Worm (Caenorhabditis elegans): ENCODE measurements around the gene col-162.

Gene col-162

ce11 chrV:13423608-13424007 is 18.2 kb upstream of the col-162 start, which contains the start of gene srv-10:
TSS of gene srv-10 (plus strand) at chrV:13423908.
- TF ChIP-seq ztf-11 (tag; optimal IDR thresholded peaks at IDR 0.05) (no peak), nhr-77 (tag; optimal IDR thresholded peaks at IDR 0.05) (no peak), egl-5 (tag; optimal IDR thresholded peaks at IDR 0.05) (no peak), ztf-4 (tag; optimal IDR thresholded peaks at IDR 0.05) (no peak), nhr-11 (tag; optimal IDR thresholded peaks at IDR 0.05) (no peak), mml-1 (tag; optimal IDR thresholded peaks at IDR 0.05) (no peak), nhr-28 (tag; optimal IDR thresholded peaks at IDR 0.05) (no peak)

DNA sequence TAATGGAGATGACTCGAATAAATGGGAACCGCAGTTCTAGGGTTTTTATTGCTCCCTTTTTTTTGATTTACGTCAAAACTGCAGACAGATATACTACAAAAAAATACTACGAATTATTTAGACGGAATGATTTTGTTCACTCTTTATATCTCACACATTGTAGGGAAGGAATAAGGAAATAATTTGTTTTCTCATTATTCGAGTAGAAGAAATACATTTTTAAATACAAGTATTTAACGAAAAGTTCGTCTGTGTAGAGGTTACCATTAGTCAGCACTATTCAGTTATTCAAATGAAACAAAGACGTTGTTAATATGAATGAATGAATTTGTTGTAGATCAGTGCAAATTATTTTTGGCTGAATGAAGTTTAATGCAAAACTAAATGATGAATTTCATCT is 15.0 kb upstream of the col-162 start, which contains the start of gene srd-18:
srd-18 (minus strand) TSS at position 101 of the 400 bp plus-strand sequence.
- TF ChIP-seq ceh-28 (tag; optimal IDR thresholded peaks at IDR 0.05): no peak
- no peak for TF ChIP-seq daf-12 (tag; optimal IDR thresholded peaks at IDR 0.05)
- TF ChIP-seq egl-5 (tag; optimal IDR thresholded peaks at IDR 0.05): no peak
- TF ChIP-seq tbx-2 (tag; optimal IDR thresholded peaks at IDR 0.05): no peak
- TF ChIP-seq elt-2 (tag; optimal IDR thresholded peaks at IDR 0.05): no peak
- no peak for TF ChIP-seq elt-1 (tag; optimal IDR thresholded peaks at IDR 0.05)

ce11 chrV:13427378-13427777 is 14.4 kb upstream of the col-162 start:
- TF ChIP-seq egl-27 (tag; optimal IDR thresholded peaks at IDR 0.05) (no peak), eor-1 (tag; optimal IDR thresholded peaks at IDR 0.05) (no peak), nhr-237 (tag; optimal IDR thresholded peaks at IDR 0.05) (no peak), nhr-25 (tag; optimal IDR thresholded peaks at IDR 0.05) (no peak), nhr-77 (tag; optimal IDR thresholded peaks at IDR 0.05) (no peak), nfya-1 (tag; optimal IDR thresholded peaks at IDR 0.05; ENCODE audit: insufficient read depth) (no peak), pqm-1 (tag; optimal IDR thresholded peaks at IDR 0.05) (no peak), nhr-67 (tag; optimal IDR thresholded peaks at IDR 0.05) (no peak), unc-39 (tag; optimal IDR thresholded peaks at IDR 0.05) (no peak), ceh-16 (tag; optimal IDR thresholded peaks at IDR 0.05) (no peak), pha-4 (tag; optimal IDR thresholded peaks at IDR 0.05) (no peak), daf-12 (tag; optimal IDR thresholded peaks at IDR 0.05) (no peak), mml-1 (tag; optimal IDR thresholded peaks at IDR 0.05) (no peak), nhr-11 (tag; optimal IDR thresholded peaks at IDR 0.05) (no peak), R02D3.7 (tag; optimal IDR thresholded peaks at IDR 0.05) (no peak), jun-1 (tag; optimal IDR thresholded peaks at IDR 0.05) (no peak), lin-39 (tag; optimal IDR thresholded peaks at IDR 0.05) (no peak), lsy-12 (tag; optimal IDR thresholded peaks at IDR 0.05) (no peak)

DNA sequence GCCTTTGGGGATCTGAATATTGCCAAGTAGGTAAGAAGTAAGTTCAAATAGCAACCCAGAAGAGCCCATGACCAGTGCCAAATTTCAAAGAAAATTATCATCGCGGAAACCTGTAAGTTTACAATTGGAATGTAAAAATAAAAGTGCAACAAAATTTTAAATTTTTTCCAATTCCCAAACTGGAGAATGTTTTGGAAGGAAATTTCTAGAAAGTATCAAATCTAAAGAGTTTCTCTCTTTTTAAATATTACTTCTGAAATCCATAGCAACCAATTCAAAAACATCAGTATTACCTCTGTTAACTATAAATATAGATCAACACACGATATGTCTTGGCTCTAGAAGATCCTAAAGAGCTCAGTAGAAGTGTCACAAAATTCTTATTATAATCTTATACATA is 13.1 kb upstream of the col-162 start, which contains the start of gene srd-19:
srd-19 (minus strand) TSS at position 101 of the 400 bp plus-strand sequence.
- TF ChIP-seq nhr-237 (tag; optimal IDR thresholded peaks at IDR 0.05): no peak
- TF ChIP-seq sea-2 (GFP tag; optimal IDR thresholded peaks at IDR 0.05): no peak
- no peak for TF ChIP-seq unc-39 (tag; optimal IDR thresholded peaks at IDR 0.05)
- no peak for TF ChIP-seq nfya-1 (tag; optimal IDR thresholded peaks at IDR 0.05; ENCODE audit: insufficient read depth)
- no peak for TF ChIP-seq lsy-12 (tag; optimal IDR thresholded peaks at IDR 0.05)
- no peak for TF ChIP-seq hmg-11 (tag; optimal IDR thresholded peaks at IDR 0.05)
- TF ChIP-seq fos-1 (tag; optimal IDR thresholded peaks at IDR 0.05): no peak
- TF ChIP-seq ztf-11 (tag; optimal IDR thresholded peaks at IDR 0.05): no peak
- no peak for TF ChIP-seq fkh-10 (GFP tag; optimal IDR thresholded peaks at IDR 0.05)
- TF ChIP-seq ama-1 (optimal IDR thresholded peaks at IDR 0.05): no peak
- TF ChIP-seq zag-1 (tag; optimal IDR thresholded peaks at IDR 0.05): no peak
- no peak for TF ChIP-seq mdl-1 (tag; optimal IDR thresholded peaks at IDR 0.05)
- TF ChIP-seq ZK546.5 (tag; optimal IDR thresholded peaks at IDR 0.05): no peak
- TF ChIP-seq ceh-16 (tag; optimal IDR thresholded peaks at IDR 0.05): no peak
- TF ChIP-seq pqm-1 (tag; optimal IDR thresholded peaks at IDR 0.05): no peak
- TF ChIP-seq mml-1 (tag; optimal IDR thresholded peaks at IDR 0.05): no peak
- no peak for TF ChIP-seq ceh-9 (tag; optimal IDR thresholded peaks at IDR 0.05)
- no peak for TF ChIP-seq nhr-12 (tag; optimal IDR thresholded peaks at IDR 0.05)

DNA sequence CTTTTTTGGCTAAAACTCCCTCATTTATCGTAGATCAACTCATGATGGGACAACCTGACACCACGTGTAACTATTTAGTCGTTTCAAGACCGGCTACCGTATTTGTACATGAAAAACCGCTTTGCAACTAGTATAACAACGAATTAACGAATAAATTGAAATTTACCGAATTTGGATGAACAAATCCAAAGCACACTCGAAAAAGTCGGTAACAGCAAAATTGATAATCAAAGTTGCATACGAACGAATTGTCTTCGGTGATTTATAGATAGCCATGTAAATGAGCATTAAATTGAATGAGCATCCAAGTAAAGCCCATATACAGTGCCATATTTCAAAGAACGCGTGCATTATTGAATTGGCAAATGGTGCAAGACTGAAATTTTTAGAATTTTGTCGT is 9.4 kb upstream of the col-162 start, which contains the start of gene srd-17:
srd-17 (minus strand) TSS at position 351 of the 400 bp plus-strand sequence.
- TF ChIP-seq elt-2 (tag; optimal IDR thresholded peaks at IDR 0.05) (no peak), lin-39 (tag; optimal IDR thresholded peaks at IDR 0.05) (no peak), elt-1 (tag; optimal IDR thresholded peaks at IDR 0.05) (no peak), jun-1 (tag; optimal IDR thresholded peaks at IDR 0.05) (no peak), egl-5 (tag; optimal IDR thresholded peaks at IDR 0.05) (no peak), snpc-4 (tag; optimal IDR thresholded peaks at IDR 0.05) (no peak), zag-1 (tag; optimal IDR thresholded peaks at IDR 0.05) (no peak), nhr-76 (tag; optimal IDR thresholded peaks at IDR 0.05) (no peak), ceh-28 (tag; optimal IDR thresholded peaks at IDR 0.05) (no peak), egl-27 (tag; optimal IDR thresholded peaks at IDR 0.05) (no peak), fkh-2 (tag; optimal IDR thresholded peaks at IDR 0.05) (no peak), ztf-4 (tag; optimal IDR thresholded peaks at IDR 0.05) (no peak), elt-3 (tag; optimal IDR thresholded peaks at IDR 0.05) (no peak), hmg-11 (tag; optimal IDR thresholded peaks at IDR 0.05) (no peak), tbx-2 (tag; optimal IDR thresholded peaks at IDR 0.05) (no peak), nhr-11 (tag; optimal IDR thresholded peaks at IDR 0.05) (no peak), nhr-28 (tag; optimal IDR thresholded peaks at IDR 0.05) (no peak), sea-2 (GFP tag; optimal IDR thresholded peaks at IDR 0.05) (no peak)
